Fruit fly (Drosophila melanogaster): Measurements from ENCODE around the gene Top1.

The Top1 gene

DNA sequence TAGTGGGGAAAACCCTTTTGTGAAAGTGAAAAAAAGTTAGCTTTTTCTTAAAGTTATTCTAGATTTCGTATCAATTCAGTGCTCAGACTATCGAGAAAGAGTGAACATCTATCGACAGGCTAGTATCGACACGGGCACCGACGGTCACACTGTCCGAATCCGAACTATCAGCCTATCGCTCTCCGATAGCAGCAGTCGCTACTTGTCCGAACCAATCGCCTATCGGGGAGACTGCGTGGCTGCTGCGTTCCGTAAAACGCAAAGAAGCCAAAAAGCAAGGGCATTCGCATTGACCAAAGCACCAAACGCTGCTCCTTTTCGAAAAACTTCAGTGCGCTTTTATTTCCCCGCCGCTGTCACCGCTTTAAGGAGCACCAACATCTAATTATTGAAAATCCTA is at the start of gene Top1:
TSS of gene Top1 (plus strand) at position 190 of the 400 bp plus-strand sequence.
- peak; percentile 34 to 47 for TF ChIP-seq CTCF (optimal IDR thresholded peaks at IDR 0.05)
- no peak for TF ChIP-seq CG8478 (optimal IDR thresholded peaks at IDR 0.05)

dm6 chrX:15272305-15272704 is 47.0 kb upstream of the Top1 start, which contains the start of gene CG9106:
Gene CG9106, minus strand, starts transcription at chrX:15272405.
- TF ChIP-seq CTCF (optimal IDR thresholded peaks at IDR 0.05) (no peak), CG8478 (optimal IDR thresholded peaks at IDR 0.05) (no peak)

dm6 chrX:15292794-15293193 is 26.5 kb upstream of the Top1 start, which contains the start of gene CG5877:
Gene CG5877, plus strand, starts transcription at chrX:15293031.
- no peak for TF ChIP-seq CG8478 (optimal IDR thresholded peaks at IDR 0.05)
- TF ChIP-seq CTCF (optimal IDR thresholded peaks at IDR 0.05), result peak in 1 of 2 experiments; percentile 31

- no peak for TF ChIP-seq CTCF (optimal IDR thresholded peaks at IDR 0.05)
- TF ChIP-seq CG8478 (optimal IDR thresholded peaks at IDR 0.05), result no peak
These were observed 22.1 kb upstream of the Top1 start, which contains the start of gene gce for dm6 chrX:15296969-15297816. Gene gce, plus strand, starts transcription at chrX:15297766.

DNA sequence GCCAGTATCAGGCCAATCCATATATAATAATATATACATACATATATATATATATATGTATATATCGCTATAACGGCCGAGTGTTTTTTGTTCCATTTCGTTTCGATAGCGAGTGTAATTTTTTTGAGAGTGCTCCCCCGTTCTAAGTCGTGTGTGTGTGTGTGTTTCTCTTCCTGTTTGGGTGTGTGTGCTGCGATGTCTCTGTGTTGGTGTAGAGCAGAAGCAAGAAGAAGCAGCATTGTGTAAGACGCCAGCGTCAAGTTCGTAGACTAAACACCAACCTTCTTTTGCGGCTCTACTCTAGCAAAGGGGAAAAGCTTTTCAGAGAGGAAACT is 21.3 kb upstream of the Top1 start:
- no peak for TF ChIP-seq CG8478 (optimal IDR thresholded peaks at IDR 0.05)
- no peak for TF ChIP-seq CTCF (optimal IDR thresholded peaks at IDR 0.05)

DNA sequence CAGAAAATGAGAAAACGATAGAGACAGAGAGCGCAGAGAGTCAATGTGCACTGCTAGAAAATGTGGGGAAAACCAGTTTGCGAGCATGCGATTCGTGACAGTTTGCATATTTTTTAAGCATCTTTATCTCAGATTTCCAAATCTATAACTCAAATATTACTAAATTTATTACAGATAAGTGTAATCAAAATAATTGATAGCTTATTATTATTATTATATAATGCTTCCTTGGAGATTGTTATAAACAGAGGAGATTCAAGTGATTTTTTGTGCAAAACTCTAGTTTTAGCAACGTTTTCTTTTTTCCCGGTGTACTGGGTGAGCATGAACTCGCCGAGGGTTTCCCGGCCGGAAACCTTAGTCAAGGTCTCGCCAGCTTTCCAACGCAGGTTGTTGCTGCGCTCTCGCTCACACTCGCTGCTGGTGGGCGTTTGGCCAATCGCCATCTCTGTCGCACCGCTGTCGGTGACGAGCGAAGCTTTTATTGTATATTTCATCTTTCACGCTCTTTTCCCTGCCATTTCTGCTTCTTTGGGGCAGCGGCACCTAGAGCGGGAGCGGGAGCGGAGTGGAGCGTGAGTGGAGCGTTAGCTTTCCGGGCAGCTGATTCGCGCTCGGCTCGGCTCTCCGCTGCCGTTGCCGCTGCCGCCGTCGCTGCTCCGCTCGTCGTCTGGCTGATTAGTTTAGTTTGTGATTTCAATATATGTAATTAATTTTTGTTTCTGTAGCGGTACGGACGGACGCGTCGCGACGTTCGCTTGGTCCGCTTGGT is 20.8 kb upstream of the Top1 start:
- TF ChIP-seq CG8478 (optimal IDR thresholded peaks at IDR 0.05) (no peak), CTCF (optimal IDR thresholded peaks at IDR 0.05) (no peak)

DNA sequence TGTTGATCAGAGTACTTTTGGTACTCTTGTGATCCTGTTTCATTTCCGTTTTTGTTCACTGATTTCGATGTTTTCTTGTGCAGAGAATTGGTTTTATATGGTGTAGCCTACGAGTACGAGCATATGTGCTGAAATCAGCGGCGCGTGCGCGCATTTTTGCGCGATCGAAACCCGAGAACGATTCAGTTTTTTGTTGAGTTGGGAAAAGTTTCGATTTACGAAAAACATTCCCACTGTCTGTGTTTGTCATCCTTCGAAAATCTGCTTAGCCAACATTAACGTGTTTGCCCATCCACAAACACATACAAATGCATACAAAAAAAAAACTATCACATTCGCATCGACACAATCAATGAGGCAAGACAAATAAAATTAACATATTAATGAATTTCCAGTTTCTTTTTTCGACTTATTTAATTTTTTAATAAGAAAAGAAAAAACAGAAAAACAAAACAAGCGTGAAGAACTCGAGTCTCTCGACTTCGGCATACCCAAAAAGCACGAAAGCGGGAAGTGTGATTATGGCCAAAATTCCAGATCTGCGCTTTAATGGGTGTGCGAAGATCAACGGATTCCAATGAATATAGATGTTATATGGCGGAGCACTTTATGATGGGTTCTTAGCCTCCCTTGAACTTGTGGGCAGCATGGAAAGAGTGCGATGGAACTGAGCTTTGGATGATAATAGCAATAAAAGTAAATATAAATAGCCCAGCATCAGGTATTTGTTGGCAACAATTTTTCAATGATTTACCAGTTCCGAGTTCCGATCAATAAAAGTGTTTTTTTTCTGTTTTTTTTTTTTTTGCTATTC is 19.1 kb upstream of the Top1 start:
- no peak for TF ChIP-seq CTCF (optimal IDR thresholded peaks at IDR 0.05)
- TF ChIP-seq CG8478 (optimal IDR thresholded peaks at IDR 0.05), result no peak

DNA sequence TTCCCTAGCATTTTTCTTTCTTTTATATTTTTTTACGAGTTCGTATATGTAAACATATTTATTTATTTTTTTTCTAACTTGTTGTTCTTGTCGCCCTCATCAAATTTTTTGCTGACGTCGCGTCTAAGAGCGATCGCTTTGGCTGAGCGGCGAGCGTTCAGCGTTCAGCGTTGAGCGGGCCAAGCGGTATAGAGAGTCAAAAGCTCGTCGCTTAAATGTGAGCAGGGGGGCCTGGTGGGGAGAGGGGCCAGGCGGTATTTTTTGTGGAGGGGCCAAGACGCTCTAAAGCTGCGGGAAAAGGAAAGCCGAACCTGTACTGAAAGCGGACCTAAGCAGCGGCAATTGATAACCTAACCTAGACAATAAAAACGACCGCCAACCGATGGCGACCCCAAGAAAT is 18.1 kb upstream of the Top1 start:
- no peak for TF ChIP-seq CTCF (optimal IDR thresholded peaks at IDR 0.05)

DNA sequence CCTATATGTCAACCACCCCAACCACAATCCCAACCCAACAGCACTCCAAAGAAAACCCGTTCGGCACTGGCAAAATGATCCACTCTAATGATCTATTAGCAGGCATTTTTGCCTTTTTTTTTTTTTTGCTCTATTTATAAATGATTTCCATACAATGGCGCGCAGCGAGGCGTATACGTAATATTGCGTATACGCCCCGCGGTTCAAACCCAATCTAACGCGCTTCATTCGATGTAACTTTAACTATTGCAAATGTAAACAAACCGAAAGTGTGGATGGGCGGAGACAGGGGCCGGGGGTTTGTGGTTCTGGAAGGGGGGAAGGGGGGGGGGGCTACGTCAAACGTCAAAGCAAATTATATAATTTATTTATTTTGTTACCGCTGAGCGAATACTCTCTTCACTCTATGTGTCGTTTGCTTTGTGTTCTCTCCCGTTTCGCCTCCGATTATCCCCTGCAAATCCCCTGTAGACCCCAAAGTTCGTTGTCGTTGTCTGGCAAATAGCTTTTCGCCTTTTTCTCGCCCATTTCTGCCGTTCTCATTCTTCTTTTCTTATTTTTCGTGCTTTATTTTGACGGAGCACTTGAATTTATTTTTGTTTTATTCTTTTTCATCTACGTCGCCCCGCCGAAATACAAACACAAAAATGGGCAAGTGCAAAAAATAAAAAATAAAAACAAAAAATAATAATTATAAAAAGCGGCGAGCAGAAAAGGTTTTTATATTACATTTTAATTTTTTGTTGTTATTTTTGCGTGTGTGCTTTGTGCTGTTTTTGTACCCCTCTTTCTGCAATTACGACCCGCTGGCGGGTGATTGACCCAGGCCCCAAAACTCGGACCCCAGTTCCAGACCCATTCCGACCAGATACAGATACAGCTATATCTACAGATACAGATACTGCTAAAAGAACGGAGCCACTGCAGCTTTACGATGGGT is 15.8 kb upstream of the Top1 start:
- no peak for TF ChIP-seq CTCF (optimal IDR thresholded peaks at IDR 0.05)

DNA sequence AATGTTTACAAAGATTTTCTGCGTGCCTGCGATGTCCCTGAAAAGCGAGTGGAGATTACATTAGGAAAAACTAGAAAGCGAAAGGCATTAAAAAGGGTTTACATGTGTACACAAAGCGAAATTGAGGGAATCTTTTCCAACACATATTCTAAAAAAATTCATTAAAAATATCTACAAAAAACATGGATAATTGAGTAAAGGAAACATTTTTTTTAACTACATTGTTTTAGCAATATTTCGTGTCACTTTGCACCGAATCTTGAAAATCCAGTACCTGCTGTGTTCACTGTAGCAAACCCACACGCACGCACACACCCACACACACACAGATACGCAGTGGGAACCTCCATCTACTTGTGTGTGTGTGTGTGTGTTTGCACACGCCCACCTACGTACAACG is 15.1 kb upstream of the Top1 start:
- TF ChIP-seq CG8478 (optimal IDR thresholded peaks at IDR 0.05) (no peak), CTCF (optimal IDR thresholded peaks at IDR 0.05) (no peak)

- TF ChIP-seq CG8478 (optimal IDR thresholded peaks at IDR 0.05) (no peak), CTCF (optimal IDR thresholded peaks at IDR 0.05) (no peak)
These were observed 13.0 kb upstream of the Top1 start for dm6 chrX:15305975-15306909.

DNA sequence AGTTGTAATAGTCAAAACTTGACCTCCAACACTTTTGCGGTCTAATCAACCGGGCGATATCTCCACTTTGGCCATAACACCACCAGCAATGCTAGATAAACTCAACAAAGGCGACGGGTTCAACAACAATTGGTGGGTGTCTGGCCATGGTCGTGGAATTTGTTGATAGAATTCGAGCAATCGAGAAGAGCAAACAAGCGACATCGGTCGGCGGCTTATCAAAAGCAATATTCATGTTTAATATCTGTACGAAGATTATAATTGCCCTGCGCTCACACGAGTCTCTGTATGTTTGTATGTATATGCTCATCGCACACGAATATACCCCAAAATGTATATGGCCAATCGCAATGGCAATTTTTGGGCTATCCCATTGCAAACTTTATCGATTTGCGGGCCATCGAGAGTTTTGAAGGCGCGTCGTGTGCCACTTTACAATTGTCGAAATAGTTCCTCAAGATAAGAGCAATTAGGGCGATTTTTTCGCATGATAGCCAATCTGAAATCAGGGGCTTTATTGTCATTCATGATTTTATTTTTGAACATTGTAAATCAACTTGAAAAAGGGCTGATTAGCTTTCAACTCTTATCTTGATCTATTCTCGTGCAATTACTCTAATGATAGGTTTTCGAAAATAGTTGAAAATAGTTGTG is 11.7 kb upstream of the Top1 start:
- TF ChIP-seq CG8478 (optimal IDR thresholded peaks at IDR 0.05) (no peak), CTCF (optimal IDR thresholded peaks at IDR 0.05) (no peak)

Measured in S2 (cell line).